Fruit fly (Drosophila melanogaster) whole organism, embryonic: ENCODE measurements around the gene mRpS18C.

Experiments used
- Asciz ChIP-seq: fragments of 200-800 bp; sonication (Bioruptor generic); optimal IDR thresholded peaks from 2 replicates; lab custom pipeline; 2017; ENCODE audit warnings: missing biosample characterization, mild to moderate bottlenecking, missing genetic modification characterization, missing genetic modification reagents
- Bgb ChIP-seq: fragments of 200-800 bp; sonication (Bioruptor generic); IDR thresholded peaks from 2 replicates; pipeline ENCODE4 v1.3.6; 2022; ENCODE audit warnings: missing biosample characterization, missing genetic modification characterization; ENCODE audit not compliant: partially characterized antibody
- CG10209 ChIP-seq: fragments of 200-800 bp; sonication (Bioruptor generic); optimal IDR thresholded peaks from 3 replicates; lab custom pipeline; 2017; ENCODE audit warnings: missing biosample characterization, mild to moderate bottlenecking, missing genetic modification characterization, missing genetic modification reagents
- CG11456 ChIP-seq: fragments of 200-800 bp; sonication (Bioruptor generic); IDR thresholded peaks from 3 replicates; pipeline ENCODE4 v1.3.6; 2022; ENCODE audit warnings: missing biosample characterization, missing genetic modification characterization
- CG12236 ChIP-seq: fragments of 200-800 bp; sonication (Bioruptor generic); optimal IDR thresholded peaks from 2 replicates; lab custom pipeline; 2016; ENCODE audit warnings: missing biosample characterization, missing genetic modification characterization
- CG13894 ChIP-seq: fragments of 200-800 bp; sonication (Bioruptor generic); optimal IDR thresholded peaks from 3 replicates; lab custom pipeline; 2018; ENCODE audit warnings: missing biosample characterization, mild to moderate bottlenecking, missing genetic modification characterization, moderate library complexity
- CG14441 ChIP-seq: fragments of 200-800 bp; sonication (Bioruptor generic); IDR thresholded peaks from 2 replicates; pipeline ENCODE4 v1.3.6; 2022; ENCODE audit warnings: missing biosample characterization, missing genetic modification characterization
- CG17568 ChIP-seq: fragments of 200-800 bp; sonication (Bioruptor generic); optimal IDR thresholded peaks from 2 replicates; lab custom pipeline; 2018; ENCODE audit warnings: missing biosample characterization, mild to moderate bottlenecking, missing genetic modification characterization, moderate library complexity
- CG3065 ChIP-seq: fragments of 200-800 bp; sonication (Bioruptor generic); optimal IDR thresholded peaks from 2 replicates; lab custom pipeline; 2016; ENCODE audit warnings: missing biosample characterization, missing genetic modification characterization
- CG31388 ChIP-seq: fragments of 200-800 bp; sonication (Bioruptor generic); optimal IDR thresholded peaks from 2 replicates; lab custom pipeline; 2016; ENCODE audit warnings: missing biosample characterization, missing genetic modification characterization
- CG3281 ChIP-seq: fragments of 200-800 bp; sonication (Bioruptor generic); optimal IDR thresholded peaks from 3 replicates; lab custom pipeline; 2017; ENCODE audit warnings: missing biosample characterization, mild to moderate bottlenecking, missing genetic modification characterization
- CG3407 ChIP-seq: fragments of 200-800 bp; sonication (Bioruptor generic); optimal IDR thresholded peaks from 2 replicates; lab custom pipeline; 2018; ENCODE audit warnings: missing biosample characterization, mild to moderate bottlenecking, missing genetic modification characterization
- CG34376 ChIP-seq: fragments of 200-800 bp; sonication (Bioruptor generic); optimal IDR thresholded peaks from 2 replicates; lab custom pipeline; 2018; ENCODE audit warnings: missing biosample characterization, mild to moderate bottlenecking, missing genetic modification characterization
- CG3995 ChIP-seq: fragments of 200-800 bp; sonication (Bioruptor generic); optimal IDR thresholded peaks from 3 replicates; lab custom pipeline; 2016; ENCODE audit warnings: missing biosample characterization, missing genetic modification characterization
- CG42726 ChIP-seq: fragments of 200-800 bp; sonication (Bioruptor generic); IDR thresholded peaks from 2 replicates; pipeline ENCODE4 v1.3.6; 2022; ENCODE audit warnings: missing biosample characterization, missing genetic modification characterization; ENCODE audit not compliant: partially characterized antibody
- CG4282 ChIP-seq: fragments of 200-800 bp; sonication (Bioruptor generic); optimal IDR thresholded peaks from 2 replicates; lab custom pipeline; 2016; ENCODE audit warnings: missing biosample characterization, missing genetic modification characterization
- CG6175 ChIP-seq: fragments of 200-800 bp; sonication (Bioruptor generic); IDR thresholded peaks from 3 replicates; pipeline ENCODE4 v1.3.6; 2022; ENCODE audit warnings: missing biosample characterization, missing genetic modification characterization
- CG8089 ChIP-seq: fragments of 200-800 bp; sonication (Bioruptor generic); optimal IDR thresholded peaks from 3 replicates; lab custom pipeline; 2016; ENCODE audit warnings: missing biosample characterization, missing genetic modification characterization
- CG8359 ChIP-seq: fragments of 200-800 bp; sonication (Bioruptor generic); optimal IDR thresholded peaks from 2 replicates; lab custom pipeline; 2017; ENCODE audit warnings: missing biosample characterization, mild to moderate bottlenecking, missing genetic modification characterization, borderline replicate concordance
- CG8765 ChIP-seq: fragments of 200-800 bp; sonication (Bioruptor generic); IDR thresholded peaks from 2 replicates; pipeline ENCODE4 v1.3.6; 2022; ENCODE audit warnings: missing biosample characterization, missing genetic modification characterization
- CG8924 ChIP-seq: fragments of 200-800 bp; optimal IDR thresholded peaks from 3 replicates; lab custom pipeline; 2019; ENCODE audit warnings: missing biosample characterization, mild to moderate bottlenecking, missing genetic modification characterization, moderate library complexity
- CG9797 ChIP-seq: fragments of 200-800 bp; sonication (Bioruptor generic); optimal IDR thresholded peaks from 3 replicates; lab custom pipeline; 2018; ENCODE audit warnings: missing biosample characterization, mild to moderate bottlenecking, missing genetic modification characterization
- CHES-1-like ChIP-seq: fragments of 200-800 bp; sonication (Bioruptor generic); optimal IDR thresholded peaks from 2 replicates; lab custom pipeline; 2016; ENCODE audit warnings: missing biosample characterization, missing genetic modification characterization
- Dad ChIP-seq: fragments of 200-800 bp; sonication (Bioruptor generic); optimal IDR thresholded peaks from 3 replicates; lab custom pipeline; 2016; ENCODE audit warnings: missing biosample characterization, missing genetic modification characterization
- GATAe ChIP-seq: fragments of 200-800 bp; sonication (Bioruptor generic); conservative IDR thresholded peaks from 2 replicates; pipeline ENCODE4 v1.3.6; 2022; ENCODE audit warnings: missing biosample characterization, missing genetic modification characterization
- HLH3B ChIP-seq: fragments of 200-800 bp; sonication (Bioruptor generic); IDR thresholded peaks from 2 replicates; pipeline ENCODE4 v1.3.6; 2022; ENCODE audit warnings: missing biosample characterization, missing genetic modification characterization
- Lpt ChIP-seq: fragments of >200 bp; optimal IDR thresholded peaks from 2 replicates; lab custom pipeline; 2018; ENCODE audit warnings: missing biosample characterization, missing genetic modification characterization
- Med ChIP-seq: fragments of 200-800 bp; sonication (Bioruptor generic); peaks from one replicate; lab custom pipeline; 2016; ENCODE audit warnings: missing biosample characterization, missing genetic modification characterization, mild to moderate bottlenecking, inconsistent platforms, moderate library complexity
- Mrtf ChIP-seq: fragments of 200-800 bp; sonication (Bioruptor generic); IDR thresholded peaks from 3 replicates; pipeline ENCODE4 v1.3.6; 2022; ENCODE audit warnings: missing biosample characterization, missing genetic modification characterization
- Optix ChIP-seq: fragments of 200-800 bp; sonication (Bioruptor generic); IDR thresholded peaks from 3 replicates; pipeline ENCODE4 v1.3.6; 2022; ENCODE audit warnings: missing biosample characterization, missing genetic modification characterization
- Pdp1 ChIP-seq, 2 experiments: fragments of 200-800 bp; sonication (Bioruptor generic); optimal IDR thresholded peaks; 3 replicates each; lab custom pipeline; 2016; ENCODE audit warnings: missing biosample characterization in 2 of 2, missing genetic modification characterization in 2 of 2, mild to moderate bottlenecking in 1 of 2, moderate library complexity in 1 of 2
- Six4 ChIP-seq: fragments of 200-800 bp; sonication (Bioruptor generic); optimal IDR thresholded peaks from 2 replicates; lab custom pipeline; 2016; ENCODE audit warnings: missing biosample characterization, missing genetic modification characterization
- aop ChIP-seq: fragments of 200-800 bp; sonication (Bioruptor generic); IDR thresholded peaks from 2 replicates; pipeline ENCODE4 v1.3.6; 2022; ENCODE audit warnings: missing biosample characterization, missing genetic modification characterization
- bab2 ChIP-seq: fragments of 200-800 bp; sonication (Bioruptor generic); optimal IDR thresholded peaks from 2 replicates; lab custom pipeline; 2016; ENCODE audit warnings: missing biosample characterization, missing genetic modification characterization
- caup ChIP-seq: fragments of 200-800 bp; sonication (Bioruptor generic); optimal IDR thresholded peaks from 3 replicates; lab custom pipeline; 2017; ENCODE audit warnings: missing biosample characterization, mild to moderate bottlenecking, missing genetic modification characterization, moderate library complexity; ENCODE audit not compliant: severe bottlenecking
- crp ChIP-seq, 2 experiments: fragments of 200-800 bp; sonication (Bioruptor generic); optimal IDR thresholded peaks; 2 replicates in 1 of 2; 3 replicates in 1 of 2; lab custom pipeline; 2017; ENCODE audit warnings: missing biosample characterization in 2 of 2, missing genetic modification characterization in 2 of 2, mild to moderate bottlenecking in 1 of 2, moderate library complexity in 1 of 2
- kni ChIP-seq: fragments of 200-800 bp; sonication (Bioruptor generic); optimal IDR thresholded peaks from 3 replicates; lab custom pipeline; 2017; ENCODE audit warnings: mild to moderate bottlenecking, missing biosample characterization, missing genetic modification reagents, missing genetic modification characterization
- mld ChIP-seq: fragments of 200-800 bp; sonication (Bioruptor generic); IDR thresholded peaks from 3 replicates; pipeline ENCODE4 v1.3.6; 2022; ENCODE audit warnings: missing biosample characterization, missing genetic modification characterization; ENCODE audit not compliant: partially characterized antibody
- nau ChIP-seq: fragments of 200-800 bp; sonication (Bioruptor generic); optimal IDR thresholded peaks from 3 replicates; lab custom pipeline; 2017; ENCODE audit warnings: missing biosample characterization, mild to moderate bottlenecking, missing genetic modification characterization, missing genetic modification reagents
- nerfin-1 ChIP-seq: fragments of 200-800 bp; sonication (Bioruptor generic); optimal IDR thresholded peaks from 3 replicates; lab custom pipeline; 2019; ENCODE audit warnings: missing biosample characterization, mild to moderate bottlenecking, missing genetic modification characterization, moderate library complexity
- otp ChIP-seq: fragments of 200-800 bp; sonication (Bioruptor generic); IDR thresholded peaks from 3 replicates; pipeline ENCODE4, ENCODE4 v1.3.6; 2022; ENCODE audit warnings: missing biosample characterization, missing genetic modification characterization
- p53 ChIP-seq: fragments of 200-800 bp; sonication (Bioruptor generic); optimal IDR thresholded peaks from 2 replicates; lab custom pipeline; 2016; ENCODE audit warnings: missing biosample characterization, missing genetic modification characterization
- psq ChIP-seq: fragments of 200-800 bp; sonication (Bioruptor generic); optimal IDR thresholded peaks from 2 replicates; lab custom pipeline; 2017; ENCODE audit warnings: missing biosample characterization, missing genetic modification characterization
- row ChIP-seq: fragments of 200-800 bp; sonication (Bioruptor generic); IDR thresholded peaks from 3 replicates; pipeline ENCODE4 v1.3.6; 2022; ENCODE audit warnings: missing biosample characterization, missing genetic modification characterization
- scrt ChIP-seq: fragments of 200-800 bp; sonication (Bioruptor generic); optimal IDR thresholded peaks from 2 replicates; lab custom pipeline; 2018; ENCODE audit warnings: missing biosample characterization, mild to moderate bottlenecking, missing genetic modification characterization, moderate library complexity
- slp2 ChIP-seq: fragments of 200-800 bp; sonication (Bioruptor generic); optimal IDR thresholded peaks from 2 replicates; lab custom pipeline; 2016; ENCODE audit warnings: missing biosample characterization, missing genetic modification characterization
- vvl ChIP-seq: fragments of 200-800 bp; sonication (Bioruptor generic); IDR thresholded peaks from 2 replicates; pipeline ENCODE4 v1.3.6; 2022; ENCODE audit warnings: missing biosample characterization, missing genetic modification characterization
- wor ChIP-seq: fragments of 200-800 bp; sonication (Bioruptor generic); IDR thresholded peaks from 2 replicates; pipeline ENCODE4 v1.3.6; 2022; ENCODE audit warnings: missing biosample characterization, missing genetic modification characterization
- z ChIP-seq: fragments of 200-800 bp; sonication (Bioruptor generic); IDR thresholded peaks from 3 replicates; pipeline ENCODE4 v1.3.6; 2022; ENCODE audit warnings: missing biosample characterization, missing genetic modification characterization
- zfh1 ChIP-seq: fragments of 200-800 bp; sonication (Bioruptor generic); IDR thresholded peaks from 3 replicates; pipeline ENCODE4 v1.3.6; 2022; ENCODE audit warnings: missing biosample characterization, missing genetic modification characterization

mRpS18C gene

DNA sequence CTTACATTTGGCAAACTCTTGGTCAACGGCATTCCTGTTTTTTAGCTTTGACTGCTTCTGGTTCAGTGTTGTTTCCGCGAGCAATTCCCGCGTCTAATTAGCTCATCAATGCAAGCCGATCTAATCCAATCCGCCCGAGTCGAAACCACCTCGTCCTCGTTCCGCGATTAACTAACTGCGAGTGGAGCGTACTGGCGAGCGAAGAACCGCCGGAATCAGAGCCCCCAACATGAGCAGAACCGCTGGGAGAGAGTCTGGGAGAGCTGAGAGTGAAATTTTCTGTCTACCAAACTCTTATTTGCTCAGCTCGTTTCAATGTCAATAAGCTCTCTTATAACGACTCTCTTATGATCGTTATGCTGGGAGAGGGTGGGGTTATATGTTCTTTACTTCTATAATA is 26.4 kb downstream of the mRpS18C start (continued):
- no peak for TF ChIP-seq Optix
- peak; percentile 92 for TF ChIP-seq Asciz
- TF ChIP-seq CG31388: peak; percentile 65
- TF ChIP-seq CG17568 (GFP tag; lab: Kevin White, UChicago): peak; percentile 82
- TF ChIP-seq CG9797 (GFP tag; lab: Kevin White, UChicago): no peak
- peak; percentile 25; the same call in 1 of the 3 replicates for TF ChIP-seq row
- TF ChIP-seq psq (GFP tag; lab: Kevin White, UChicago): peak; percentile 51
- peak; percentile 59 for TF ChIP-seq CG3065
- TF ChIP-seq nau (GFP tag; lab: Kevin White, UChicago): peak; percentile 89
- no peak for TF ChIP-seq CG8765 (GFP tag; lab: Robert Waterston, UW)
- TF ChIP-seq aop (GFP tag; lab: Robert Waterston, UW): no peak
- 0 out of 3 replicates have a peak, but pooled peaks have one; percentile 26 for TF ChIP-seq otp (GFP tag; lab: Robert Waterston, UW)
- peak; percentile 89 for TF ChIP-seq caup
- no peak for TF ChIP-seq CG8924 (tag; lab: Kevin White, UChicago)
- TF ChIP-seq CG34376 (GFP tag; lab: Kevin White, UChicago): peak; percentile 73
- peak; percentile 5 for TF ChIP-seq CG4282 (GFP tag; lab: Kevin White, UChicago)
- TF ChIP-seq CG8359 (GFP tag; lab: Kevin White, UChicago): peak; percentile 49
- TF ChIP-seq CG3407 (GFP tag; lab: Kevin White, UChicago): peak; percentile 86
- TF ChIP-seq GATAe (GFP tag; lab: Robert Waterston, UW): no peak
- TF ChIP-seq HLH3B (GFP tag; lab: Robert Waterston, UW): peak; percentile 86; the same call in 1 of the 2 replicates
- TF ChIP-seq CG6175 (GFP tag; lab: Robert Waterston, UW): peak; percentile 46; the same call in 1 of the 3 replicates
- TF ChIP-seq scrt (GFP tag; lab: Kevin White, UChicago): peak; percentile 62
- peak; percentile 31; the same call in 1 of the 2 replicates for TF ChIP-seq wor (GFP tag; lab: Robert Waterston, UW)
- TF ChIP-seq CG42726 (GFP tag; lab: Robert Waterston, UW): no peak
- peak; percentile 75 for TF ChIP-seq zfh1 (GFP tag; lab: Robert Waterston, UW)
- TF ChIP-seq CHES-1-like (GFP tag; lab: Kevin White, UChicago): peak; percentile 80
- TF ChIP-seq Six4 (GFP tag; lab: Kevin White, UChicago): peak; percentile 82
- TF ChIP-seq Dad (GFP tag; lab: Kevin White, UChicago): peak; percentile 54
- TF ChIP-seq crp (GFP tag; optimal IDR thresholded peaks at IDR 0.05; lab: Kevin White, UChicago): no peak
- TF ChIP-seq slp2: no peak
- TF ChIP-seq Lpt (GFP tag; lab: Kevin White, UChicago): no peak
- no peak; the same call in 1 of the 2 replicates for TF ChIP-seq Bgb
- TF ChIP-seq CG8089 (GFP tag; lab: Kevin White, UChicago): peak; percentile 81
- peak; percentile 62; the same call in 2 of the 3 replicates for TF ChIP-seq Mrtf (GFP tag; lab: Robert Waterston, UW)
- TF ChIP-seq Med: peak; percentile 98
- TF ChIP-seq Pdp1 (GFP tag; optimal IDR thresholded peaks at IDR 0.05; lab: Kevin White, UChicago): peak; percentile 67 to 81
- TF ChIP-seq z (GFP tag; lab: Robert Waterston, UW): peak; percentile 81
- peak; percentile 47 for TF ChIP-seq nerfin-1
- peak; percentile 85 for TF ChIP-seq CG11456
- peak; percentile 84 for TF ChIP-seq CG10209 (GFP tag; lab: Kevin White, UChicago)
- TF ChIP-seq CG13894 (tag; lab: Kevin White, UChicago): peak; percentile 38
- peak; percentile 86 for TF ChIP-seq CG12236
- peak; percentile 80 for TF ChIP-seq CG3281 (GFP tag; lab: Kevin White, UChicago)
- no peak for TF ChIP-seq mld (GFP tag; lab: Robert Waterston, UW)
- TF ChIP-seq bab2 (GFP tag; lab: Kevin White, UChicago): peak; percentile 85
- TF ChIP-seq CG3995: no peak
- TF ChIP-seq CG14441 (GFP tag; lab: Robert Waterston, UW): peak; percentile 53; the same call in 1 of the 2 replicates
- TF ChIP-seq p53 (GFP tag; lab: Kevin White, UChicago): peak; percentile 60
- peak; percentile 59 for TF ChIP-seq kni (GFP tag; lab: Kevin White, UChicago)
- peak; percentile 86 for TF ChIP-seq vvl
